Fruit fly (Drosophila melanogaster): ENCODE data around the gene Ibf2.
A peak's percentile ranks its signal among the peaks of the same experiment; 100 is the strongest.

Gene Ibf2

DNA sequence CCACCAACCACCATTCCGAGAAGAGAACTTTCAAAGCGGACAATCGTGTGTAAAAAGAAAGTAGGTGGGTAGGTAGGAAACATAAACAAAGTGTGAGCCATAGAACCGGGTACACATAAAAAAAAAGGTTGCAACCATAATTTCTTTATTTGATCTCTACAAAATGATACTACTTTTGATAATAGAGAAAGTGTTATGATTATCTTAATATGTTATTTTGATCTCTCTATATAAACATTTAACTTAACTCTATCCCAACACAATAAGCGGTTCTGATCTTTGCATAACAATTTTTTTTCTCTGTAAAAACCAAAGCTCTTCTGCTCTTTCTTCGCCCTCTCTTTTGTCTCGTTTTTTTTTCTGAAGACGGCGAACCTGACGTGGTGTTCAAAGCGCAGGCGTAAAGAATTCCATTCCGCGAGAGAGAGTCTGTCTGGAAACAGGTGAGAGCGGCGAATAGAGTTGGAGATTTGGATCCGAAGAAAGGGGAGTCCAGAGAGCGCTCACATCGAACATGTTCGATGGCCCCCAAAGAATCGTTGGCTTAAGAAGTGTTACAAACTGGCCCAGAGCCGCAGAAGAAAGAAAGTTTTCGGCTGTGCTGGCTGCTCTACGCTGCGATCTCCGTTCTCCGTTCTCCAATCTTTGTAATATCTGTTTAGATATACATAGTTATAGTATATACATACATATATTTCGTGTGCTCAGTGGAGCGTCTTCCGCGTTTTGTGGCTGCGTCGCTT, 11.3 kb downstream of the Ibf2 start (continued):
- TF ChIP-seq CG6272 (GFP tag; IDR thresholded peaks at IDR 0.05) (no peak), zfh1 (GFP tag; IDR thresholded peaks at IDR 0.05) (peak; percentile 69; the same call in 1 of the 3 replicates), exex (tag; optimal IDR thresholded peaks at IDR 0.05) (no peak), slbo (GFP tag; IDR thresholded peaks at IDR 0.05) (peak; percentile 57), CG31224 (GFP tag; IDR thresholded peaks at IDR 0.05) (peak; percentile 13; the same call in 1 of the 2 replicates), CG4617 (GFP tag; optimal IDR thresholded peaks at IDR 0.05; ENCODE audit: borderline replicate concordance) (no peak), Mes4 (GFP tag; optimal IDR thresholded peaks at IDR 0.05) (peak; percentile 64), CG16815 (GFP tag; optimal IDR thresholded peaks at IDR 0.05) (no peak), otp (GFP tag; IDR thresholded peaks at IDR 0.05) (no peak), CG16779 (GFP tag; IDR thresholded peaks at IDR 0.05) (no peak), Dref (GFP tag; IDR thresholded peaks at IDR 0.05) (no peak), mld (GFP tag; IDR thresholded peaks at IDR 0.05; ENCODE audit: partially characterized antibody) (no peak), Tbp (GFP tag; optimal IDR thresholded peaks at IDR 0.05) (no peak), gem (tag; optimal IDR thresholded peaks at IDR 0.05) (peak; percentile 83), CG34376 (GFP tag; optimal IDR thresholded peaks at IDR 0.05) (no peak), CG12769 (tag; optimal IDR thresholded peaks at IDR 0.05) (no peak), CG30020 (tag; optimal IDR thresholded peaks at IDR 0.05) (peak; percentile 17), CG8924 (tag; optimal IDR thresholded peaks at IDR 0.05) (peak; percentile 78), abd-A (tag; optimal IDR thresholded peaks at IDR 0.05) (no peak), Dad (GFP tag; optimal IDR thresholded peaks at IDR 0.05) (peak; percentile 31), tx (GFP tag; optimal IDR thresholded peaks at IDR 0.05) (no peak), so (GFP tag; IDR thresholded peaks at IDR 0.05) (no peak), CG10654 (GFP tag; optimal IDR thresholded peaks at IDR 0.05) (peak; percentile 20), CG18764 (GFP tag; optimal IDR thresholded peaks at IDR 0.05) (no peak), nmo (GFP tag; optimal IDR thresholded peaks at IDR 0.05) (peak; percentile 69), CG3995 (GFP tag; optimal IDR thresholded peaks at IDR 0.05) (no peak), CG17361 (GFP tag; IDR thresholded peaks at IDR 0.05) (peak; percentile 76; the same call in 2 of the 3 replicates), esg (GFP tag; conservative IDR thresholded peaks at IDR 0.05) (peak; percentile 52; the same call in 1 of the 2 replicates), Dip2 (GFP tag; IDR thresholded peaks at IDR 0.05) (no peak), CG43689 (GFP tag; IDR thresholded peaks at IDR 0.05) (no peak), Doc3 (GFP tag; IDR thresholded peaks at IDR 0.05; ENCODE audit: partially characterized antibody) (no peak), Max (GFP tag; optimal IDR thresholded peaks at IDR 0.05) (peak; percentile 23), CG2199 (GFP tag; IDR thresholded peaks at IDR 0.05) (no peak), CG33213 (GFP tag; optimal IDR thresholded peaks at IDR 0.05) (no peak), az2 (GFP tag; optimal IDR thresholded peaks at IDR 0.05) (peak; percentile 67), CG9876 (GFP tag; optimal IDR thresholded peaks at IDR 0.05) (no peak), en (GFP tag; optimal IDR thresholded peaks at IDR 0.05) (peak; percentile 4), CkIIα-i1 (GFP tag; IDR thresholded peaks at IDR 0.05) (no peak), yki (optimal IDR thresholded peaks at IDR 0.05) (no peak), gcm (GFP tag; optimal IDR thresholded peaks at IDR 0.05) (peak; percentile 75), Vsx1 (GFP tag; optimal IDR thresholded peaks at IDR 0.05) (no peak), her (GFP tag; optimal IDR thresholded peaks at IDR 0.05) (no peak), CG18476 (GFP tag; optimal IDR thresholded peaks at IDR 0.05) (peak; percentile 42), CG11723 (GFP tag; optimal IDR thresholded peaks at IDR 0.05) (peak; percentile 64), pzg (GFP tag; optimal IDR thresholded peaks at IDR 0.05) (no peak), hbn (GFP tag; IDR thresholded peaks at IDR 0.05; ENCODE audit: partially characterized antibody) (no peak), Scr (GFP tag; IDR thresholded peaks at IDR 0.05; ENCODE audit: partially characterized antibody) (no peak), lmd (GFP tag; IDR thresholded peaks at IDR 0.05) (0 out of 2 replicates have a peak, but pooled peaks have one; percentile 6), Ets65A (GFP tag) (no peak), bbx (GFP tag; IDR thresholded peaks at IDR 0.05; ENCODE audit: partially characterized antibody) (no peak)

Measured in whole organism, embryonic.